Fruit fly (Drosophila melanogaster) whole organism, embryonic: Measurements from ENCODE around the gene CG9673.
A peak's percentile ranks its signal among the peaks of the same experiment; 100 is the strongest.

Experiments
- Adf1 ChIP-seq: fragments of 200-800 bp; sonication (Bioruptor generic); IDR thresholded peaks from 2 replicates; pipeline ENCODE4 v1.3.6; 2022; ENCODE audit warnings: missing biosample characterization, missing genetic modification characterization
- Awh ChIP-seq: fragments of 200-800 bp; sonication (Bioruptor generic); IDR thresholded peaks from 2 replicates; pipeline ENCODE4, ENCODE4 v1.3.6; 2022; ENCODE audit warnings: missing biosample characterization, missing genetic modification characterization
- BtbVII ChIP-seq: fragments of 200-800 bp; sonication (Bioruptor generic); optimal IDR thresholded peaks from 3 replicates; lab custom pipeline; 2017; ENCODE audit warnings: missing biosample characterization, mild to moderate bottlenecking, missing genetic modification characterization
- CG10462 ChIP-seq: fragments of 200-800 bp; sonication (Bioruptor generic); optimal IDR thresholded peaks from 2 replicates; lab custom pipeline; 2016; ENCODE audit warnings: missing biosample characterization, missing genetic modification characterization
- CG11723 ChIP-seq: fragments of 200-800 bp; sonication (Bioruptor generic); optimal IDR thresholded peaks from 2 replicates; lab custom pipeline; 2017; ENCODE audit warnings: missing biosample characterization, mild to moderate bottlenecking, missing genetic modification characterization
- CG12769 ChIP-seq: fragments of 200-800 bp; sonication (Bioruptor generic); optimal IDR thresholded peaks from 2 replicates; lab custom pipeline; 2019; ENCODE audit warnings: missing biosample characterization, mild to moderate bottlenecking, missing genetic modification characterization, moderate library complexity
- CG13894 ChIP-seq: fragments of 200-800 bp; sonication (Bioruptor generic); optimal IDR thresholded peaks from 3 replicates; lab custom pipeline; 2018; ENCODE audit warnings: missing biosample characterization, mild to moderate bottlenecking, missing genetic modification characterization, moderate library complexity
- CG14441 ChIP-seq: fragments of 200-800 bp; sonication (Bioruptor generic); IDR thresholded peaks from 2 replicates; pipeline ENCODE4 v1.3.6; 2022; ENCODE audit warnings: missing biosample characterization, missing genetic modification characterization
- CG17385 ChIP-seq: fragments of 200-800 bp; sonication (Bioruptor generic); optimal IDR thresholded peaks from 3 replicates; lab custom pipeline; 2018; ENCODE audit warnings: missing biosample characterization, mild to moderate bottlenecking, missing genetic modification characterization
- CG3163 ChIP-seq: fragments of 200-800 bp; sonication (Bioruptor generic); optimal IDR thresholded peaks from 3 replicates; lab custom pipeline; 2016; ENCODE audit warnings: missing biosample characterization, missing genetic modification characterization
- CG6683 ChIP-seq: fragments of 200-800 bp; sonication (Bioruptor generic); optimal IDR thresholded peaks from 2 replicates; lab custom pipeline; 2017; ENCODE audit warnings: missing biosample characterization, mild to moderate bottlenecking, missing genetic modification characterization, missing genetic modification reagents
- CG8089 ChIP-seq: fragments of 200-800 bp; sonication (Bioruptor generic); optimal IDR thresholded peaks from 3 replicates; lab custom pipeline; 2016; ENCODE audit warnings: missing biosample characterization, missing genetic modification characterization
- D ChIP-seq, 2 experiments: fragments of 200-800 bp in 1 of 2; fragments of >200 bp in 1 of 2; sonication (Bioruptor generic) in 1 of 2; optimal IDR thresholded peaks; 2 replicates in 1 of 2; 3 replicates in 1 of 2; lab custom pipeline; 2017; ENCODE audit warnings: mild to moderate bottlenecking in 1 of 2, missing biosample characterization in 1 of 2, missing genetic modification characterization in 1 of 2, missing genetic modification reagents in 1 of 2
- D19A ChIP-seq: fragments of 200-800 bp; optimal IDR thresholded peaks from 3 replicates; lab custom pipeline; 2019; ENCODE audit warnings: missing biosample characterization, mild to moderate bottlenecking, missing genetic modification characterization, moderate library complexity
- Dad ChIP-seq: fragments of 200-800 bp; sonication (Bioruptor generic); optimal IDR thresholded peaks from 3 replicates; lab custom pipeline; 2016; ENCODE audit warnings: missing biosample characterization, missing genetic modification characterization
- Dref ChIP-seq: fragments of 200-800 bp; sonication (Bioruptor generic); IDR thresholded peaks from 2 replicates; pipeline ENCODE4 v1.3.6; 2022; ENCODE audit warnings: missing biosample characterization, missing genetic modification characterization
- E2f1 ChIP-seq: fragments of 200-800 bp; sonication (Bioruptor generic); IDR thresholded peaks from 2 replicates; pipeline ENCODE4 v1.3.6; 2022; ENCODE audit warnings: missing biosample characterization, missing genetic modification characterization
- Ets65A ChIP-seq: fragments of 200-800 bp; sonication (Bioruptor generic); peaks from one replicate; lab custom pipeline; 2016; ENCODE audit warnings: missing biosample characterization, missing genetic modification characterization
- Hand ChIP-seq: fragments of 200-800 bp; sonication (Bioruptor generic); optimal IDR thresholded peaks from 2 replicates; lab custom pipeline; 2017; ENCODE audit warnings: mild to moderate bottlenecking, missing biosample characterization, missing genetic modification reagents, missing genetic modification characterization
- Hey ChIP-seq: fragments of 200-800 bp; sonication (Bioruptor generic); optimal IDR thresholded peaks from 3 replicates; lab custom pipeline; 2018; ENCODE audit warnings: missing biosample characterization, mild to moderate bottlenecking, missing genetic modification characterization
- Spps ChIP-seq: fragments of 200-800 bp; sonication (Bioruptor generic); optimal IDR thresholded peaks from 2 replicates; lab custom pipeline; 2018; ENCODE audit warnings: missing biosample characterization, mild to moderate bottlenecking, missing genetic modification characterization
- abd-A ChIP-seq: fragments of 200-800 bp; sonication (Bioruptor generic); optimal IDR thresholded peaks from 3 replicates; lab custom pipeline; 2019; ENCODE audit warnings: missing biosample characterization, mild to moderate bottlenecking, missing genetic modification characterization, moderate library complexity
- al ChIP-seq: fragments of 200-800 bp; sonication (Bioruptor generic); IDR thresholded peaks from 2 replicates; pipeline ENCODE4 v1.3.6; 2022; ENCODE audit warnings: missing biosample characterization, missing genetic modification characterization
- ash1 ChIP-seq: fragments of 200-800 bp; sonication (Bioruptor generic); optimal IDR thresholded peaks from 2 replicates; lab custom pipeline; 2018; ENCODE audit warnings: missing biosample characterization, mild to moderate bottlenecking, missing genetic modification characterization
- bowl ChIP-seq: fragments of 200-800 bp; sonication (Bioruptor generic); IDR thresholded peaks from 2 replicates; pipeline ENCODE4 v1.3.6; 2022; ENCODE audit warnings: missing biosample characterization, missing genetic modification characterization
- cg ChIP-seq: fragments of 200-800 bp; sonication (Bioruptor generic); optimal IDR thresholded peaks from 3 replicates; lab custom pipeline; 2019; ENCODE audit warnings: missing biosample characterization, mild to moderate bottlenecking, missing genetic modification characterization, moderate library complexity
- chinmo ChIP-seq: fragments of 200-800 bp; sonication (Bioruptor generic); IDR thresholded peaks from 4 replicates; pipeline ENCODE4 v1.3.6; 2022; ENCODE audit warnings: missing biosample characterization, missing genetic modification characterization; ENCODE audit not compliant: partially characterized antibody
- gcm ChIP-seq: fragments of 200-800 bp; sonication (Bioruptor generic); optimal IDR thresholded peaks from 2 replicates; lab custom pipeline; 2019; ENCODE audit warnings: missing biosample characterization, mild to moderate bottlenecking, missing genetic modification characterization, moderate library complexity
- grn ChIP-seq: fragments of 200-800 bp; sonication (Bioruptor generic); optimal IDR thresholded peaks from 3 replicates; lab custom pipeline; 2017; ENCODE audit warnings: missing biosample characterization, missing genetic modification characterization
- gsb ChIP-seq: fragments of 200-800 bp; sonication (Bioruptor generic); IDR thresholded peaks from 2 replicates; pipeline ENCODE4 v1.3.6; 2022; ENCODE audit warnings: missing biosample characterization, missing genetic modification characterization
- p53 ChIP-seq: fragments of 200-800 bp; sonication (Bioruptor generic); optimal IDR thresholded peaks from 2 replicates; lab custom pipeline; 2016; ENCODE audit warnings: missing biosample characterization, missing genetic modification characterization
- peb ChIP-seq: fragments of 200-800 bp; sonication (Bioruptor generic); IDR thresholded peaks from 2 replicates; pipeline ENCODE4 v1.3.6; 2022; ENCODE audit warnings: missing biosample characterization, missing genetic modification characterization
- scrt ChIP-seq: fragments of 200-800 bp; sonication (Bioruptor generic); optimal IDR thresholded peaks from 2 replicates; lab custom pipeline; 2018; ENCODE audit warnings: missing biosample characterization, mild to moderate bottlenecking, missing genetic modification characterization, moderate library complexity
- sens ChIP-seq: fragments of 200-800 bp; sonication (Bioruptor generic); peaks from one replicate; lab custom pipeline; 2016; ENCODE audit warnings: missing biosample characterization, missing genetic modification characterization
- twi ChIP-seq: fragments of 200-800 bp; optimal IDR thresholded peaks from 2 replicates; lab custom pipeline; 2019; ENCODE audit warnings: missing biosample characterization, mild to moderate bottlenecking, missing genetic modification characterization, moderate library complexity
- unc-4 ChIP-seq: fragments of 200-800 bp; sonication (Bioruptor generic); IDR thresholded peaks from 2 replicates; pipeline ENCODE4 v1.3.6; 2022; ENCODE audit warnings: missing biosample characterization, missing genetic modification characterization; ENCODE audit not compliant: partially characterized antibody
- vvl ChIP-seq: fragments of 200-800 bp; sonication (Bioruptor generic); IDR thresholded peaks from 2 replicates; pipeline ENCODE4 v1.3.6; 2022; ENCODE audit warnings: missing biosample characterization, missing genetic modification characterization
- yki ChIP-seq: fragments of >200 bp; optimal IDR thresholded peaks from 3 replicates; lab custom pipeline; 2018
- zf30C ChIP-seq: fragments of 200-800 bp; sonication (Bioruptor generic); optimal IDR thresholded peaks from 3 replicates; lab custom pipeline; 2018; ENCODE audit warnings: missing biosample characterization, mild to moderate bottlenecking, missing genetic modification characterization

CG9673 gene

DNA sequence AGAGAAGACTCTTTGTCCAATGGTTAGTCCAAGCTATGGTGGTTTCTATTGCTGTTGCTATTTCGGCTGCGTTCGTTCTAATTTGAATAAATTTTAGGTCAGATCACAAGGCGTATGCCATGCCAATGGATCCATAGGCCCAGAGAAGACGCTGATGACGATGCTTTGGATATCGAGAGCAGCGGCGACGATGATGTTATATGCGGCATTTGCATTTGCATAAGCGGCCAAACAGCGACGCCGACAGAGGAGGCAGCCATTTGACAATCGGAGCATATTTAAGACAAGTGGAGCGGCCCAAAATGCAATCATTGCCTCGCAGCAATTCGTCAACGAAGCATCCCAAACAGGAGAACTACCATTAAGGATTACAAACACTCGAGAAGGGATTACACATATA lies 31.0 kb upstream of the CG9673 start, which contains the start of gene TwdlY:
Gene TwdlY, plus strand, starts transcription at position 301 of the 400 bp plus-strand sequence.
- TF ChIP-seq CG12769 (tag; lab: Kevin White, UChicago) (peak; percentile 6), vvl (peak; percentile 53; the same call in 1 of the 2 replicates), gcm (GFP tag; lab: Kevin White, UChicago) (no peak), chinmo (GFP tag; lab: Robert Waterston, UW) (peak; percentile 53; the same call in 1 of the 4 replicates), yki (lab: Kevin White, UChicago) (no peak)

- no peak for TF ChIP-seq twi
- peak; percentile 3 for TF ChIP-seq sens (GFP tag; lab: Kevin White, UChicago)
- TF ChIP-seq Ets65A (GFP tag; lab: Kevin White, UChicago), result peak; percentile 34
- TF ChIP-seq zf30C (GFP tag; lab: Kevin White, UChicago), result no peak
- no peak for TF ChIP-seq scrt (GFP tag; lab: Kevin White, UChicago)
- peak; percentile 87 for TF ChIP-seq CG13894 (tag; lab: Kevin White, UChicago)
- peak; percentile 45; the same call in 1 of the 2 replicates for TF ChIP-seq Awh (GFP tag; lab: Robert Waterston, UW)
- TF ChIP-seq abd-A (tag; lab: Kevin White, UChicago), result peak; percentile 57
- peak; percentile 71 for TF ChIP-seq grn (GFP tag; lab: Kevin White, UChicago)
- TF ChIP-seq peb (GFP tag; lab: Robert Waterston, UW), result no peak
- no peak for TF ChIP-seq al
Measured at dm6 chrX:16733244-16733643, 29.6 kb upstream of the CG9673 start.

- TF ChIP-seq cg (GFP tag; lab: Kevin White, UChicago) (no peak), CG14441 (GFP tag; lab: Robert Waterston, UW) (no peak), D (optimal IDR thresholded peaks at IDR 0.05; lab: Kevin White, UChicago) (no peak), D (GFP tag; optimal IDR thresholded peaks at IDR 0.05; lab: Kevin White, UChicago) (no peak), CG8089 (GFP tag; lab: Kevin White, UChicago) (no peak), Hand (GFP tag; lab: Kevin White, UChicago) (no peak), bowl (GFP tag; lab: Robert Waterston, UW) (no peak), BtbVII (GFP tag; lab: Kevin White, UChicago) (no peak), CG11723 (GFP tag; lab: Kevin White, UChicago) (no peak), CG10462 (GFP tag; lab: Kevin White, UChicago) (no peak)
Measured at dm6 chrX:16730791-16731190, 27.1 kb upstream of the CG9673 start, which contains the start of gene TwdlX. TSS of gene TwdlX (plus strand) at chrX:16731091.

DNA sequence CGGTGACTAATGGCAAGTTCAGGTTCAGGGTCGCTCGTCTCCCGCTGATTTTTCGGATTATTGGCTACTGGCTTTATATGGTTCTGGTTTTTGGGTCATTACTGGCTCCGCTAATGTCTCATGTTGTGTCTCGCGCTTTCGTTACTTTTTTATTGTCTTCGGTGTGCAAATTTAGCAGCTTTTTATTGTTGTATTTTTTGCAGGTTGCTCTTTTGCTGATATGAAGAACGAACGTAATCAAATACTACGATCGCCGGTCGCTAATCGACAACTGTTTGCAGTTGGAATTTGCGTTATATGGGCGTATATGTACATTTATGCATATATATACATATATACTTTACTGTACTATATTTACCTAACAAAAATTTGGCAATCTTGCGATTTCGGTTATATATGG lies 20.9 kb upstream of the CG9673 start:
- no peak for TF ChIP-seq CG17385 (GFP tag; lab: Kevin White, UChicago)
- no peak for TF ChIP-seq unc-4 (GFP tag; lab: Robert Waterston, UW)
- TF ChIP-seq ash1 (GFP tag; lab: Kevin White, UChicago), result no peak
- no peak for TF ChIP-seq Hey (tag; lab: Kevin White, UChicago)
- no peak for TF ChIP-seq Dad
- no peak for TF ChIP-seq CG6683 (GFP tag; lab: Kevin White, UChicago)
- TF ChIP-seq Spps, result no peak
- no peak for TF ChIP-seq Adf1 (GFP tag; lab: Robert Waterston, UW)
- TF ChIP-seq E2f1 (GFP tag; lab: Robert Waterston, UW), result no peak
- no peak for TF ChIP-seq p53 (GFP tag; lab: Kevin White, UChicago)
- no peak for TF ChIP-seq D19A (tag; lab: Kevin White, UChicago)
- no peak for TF ChIP-seq Dref (GFP tag; lab: Robert Waterston, UW)
- TF ChIP-seq CG3163, result no peak
- TF ChIP-seq CG13894 (tag; lab: Kevin White, UChicago), result no peak
- no peak for TF ChIP-seq gsb
- TF ChIP-seq, all 482 proteins: peak for 0
